Worm (Caenorhabditis elegans) whole organism, L4/young adult: ENCODE measurements around the gene ltd-1.

Experiments used
- W03F9.2 ChIP-seq: fragments of 150-350 bp; optimal IDR thresholded peaks from 2 replicates; lab custom pipeline; 2014; ENCODE audit warnings: missing biosample characterization, missing genetic modification characterization
- dao-5 ChIP-seq: sonication (generic microtip); optimal IDR thresholded peaks from 2 replicates; lab custom pipeline; 2016; ENCODE audit warnings: missing genotype, missing genetic modification characterization, moderate library complexity, missing compliant biosample characterization
- him-1 ChIP-seq: sonication (generic microtip); optimal IDR thresholded peaks from 2 replicates; lab custom pipeline; 2016; ENCODE audit warnings: missing genotype, missing genetic modification reagents, missing genetic modification characterization, missing compliant biosample characterization

- TF ChIP-seq W03F9.2 (tag; lab: Kevin White, UChicago) (no peak), dao-5 (tag; lab: Kevin White, UChicago) (no peak), him-1 (no peak)
Measured at ce11 chrII:8126617-8127016, 34.1 kb upstream of the ltd-1 start.
